Fruit fly (Drosophila melanogaster) whole organism, embryonic: ENCODE data around the gene Vav.

ENCODE experiments used
- CG10979 ChIP-seq: fragments of 200-800 bp; sonication (Bioruptor generic); optimal IDR thresholded peaks from 2 replicates; lab custom pipeline; 2018; ENCODE audit warnings: missing biosample characterization, mild to moderate bottlenecking, missing genetic modification characterization, moderate library complexity
- CG11504 ChIP-seq: fragments of 200-800 bp; sonication (Bioruptor generic); optimal IDR thresholded peaks from 3 replicates; lab custom pipeline; 2019; ENCODE audit warnings: missing biosample characterization, mild to moderate bottlenecking, missing genetic modification characterization, moderate library complexity
- CG12104 ChIP-seq: fragments of 200-800 bp; sonication (Bioruptor generic); optimal IDR thresholded peaks from 3 replicates; lab custom pipeline; 2016; ENCODE audit warnings: missing biosample characterization, missing genetic modification characterization
- CG12155 ChIP-seq: fragments of 200-800 bp; sonication (Bioruptor generic); optimal IDR thresholded peaks from 3 replicates; lab custom pipeline; 2016; ENCODE audit warnings: missing biosample characterization, missing genetic modification characterization
- CG12236 ChIP-seq: fragments of 200-800 bp; sonication (Bioruptor generic); optimal IDR thresholded peaks from 2 replicates; lab custom pipeline; 2016; ENCODE audit warnings: missing biosample characterization, missing genetic modification characterization
- CG1233 ChIP-seq: fragments of 200-800 bp; sonication (Bioruptor generic); optimal IDR thresholded peaks from 4 replicates; lab custom pipeline; 2018; ENCODE audit warnings: missing biosample characterization, mild to moderate bottlenecking, missing genetic modification characterization
- CG12659 ChIP-seq: fragments of 200-800 bp; sonication (Bioruptor generic); optimal IDR thresholded peaks from 3 replicates; lab custom pipeline; 2017; ENCODE audit warnings: mild to moderate bottlenecking, missing biosample characterization, missing genetic modification reagents, missing genetic modification characterization
- CG13296 ChIP-seq: fragments of 200-800 bp; sonication (Bioruptor generic); optimal IDR thresholded peaks from 3 replicates; lab custom pipeline; 2018; ENCODE audit warnings: missing biosample characterization, mild to moderate bottlenecking, missing genetic modification characterization
- CG15601 ChIP-seq: fragments of 200-800 bp; sonication (Bioruptor generic); optimal IDR thresholded peaks from 3 replicates; lab custom pipeline; 2019; ENCODE audit warnings: missing biosample characterization, mild to moderate bottlenecking, missing genetic modification characterization, moderate library complexity
- CG1603 ChIP-seq: fragments of 200-800 bp; sonication (Bioruptor generic); optimal IDR thresholded peaks from 2 replicates; lab custom pipeline; 2019; ENCODE audit warnings: missing biosample characterization, mild to moderate bottlenecking, missing genetic modification characterization, moderate library complexity
- CG17385 ChIP-seq: fragments of 200-800 bp; sonication (Bioruptor generic); optimal IDR thresholded peaks from 3 replicates; lab custom pipeline; 2018; ENCODE audit warnings: missing biosample characterization, mild to moderate bottlenecking, missing genetic modification characterization
- CG18764 ChIP-seq: fragments of 200-800 bp; sonication (Bioruptor generic); optimal IDR thresholded peaks from 3 replicates; lab custom pipeline; 2016; ENCODE audit warnings: missing biosample characterization, missing genetic modification characterization
- CG2678 ChIP-seq: fragments of 200-800 bp; sonication (Bioruptor generic); optimal IDR thresholded peaks from 3 replicates; lab custom pipeline; 2019; ENCODE audit warnings: missing biosample characterization, mild to moderate bottlenecking, missing genetic modification characterization, moderate library complexity
- CG30020 ChIP-seq: fragments of 200-800 bp; optimal IDR thresholded peaks from 2 replicates; lab custom pipeline; 2019; ENCODE audit warnings: missing biosample characterization, mild to moderate bottlenecking, missing genetic modification characterization, moderate library complexity
- CG30403 ChIP-seq: fragments of 200-800 bp; sonication (Bioruptor generic); optimal IDR thresholded peaks from 3 replicates; lab custom pipeline; 2016; ENCODE audit warnings: missing biosample characterization, missing genetic modification characterization
- CG3281 ChIP-seq: fragments of 200-800 bp; sonication (Bioruptor generic); optimal IDR thresholded peaks from 3 replicates; lab custom pipeline; 2017; ENCODE audit warnings: missing biosample characterization, mild to moderate bottlenecking, missing genetic modification characterization
- CG34422 ChIP-seq: fragments of 200-800 bp; sonication (Bioruptor generic); IDR thresholded peaks from 3 replicates; pipeline ENCODE4 v1.3.6; 2022; ENCODE audit warnings: missing biosample characterization, missing genetic modification characterization
- CG4820 ChIP-seq: fragments of 200-800 bp; sonication (Bioruptor generic); optimal IDR thresholded peaks from 3 replicates; lab custom pipeline; 2016; ENCODE audit warnings: missing biosample characterization, missing genetic modification characterization
- CG6765 ChIP-seq: fragments of 200-800 bp; sonication (Bioruptor generic); optimal IDR thresholded peaks from 3 replicates; lab custom pipeline; 2017; ENCODE audit warnings: missing biosample characterization, mild to moderate bottlenecking, missing genetic modification characterization
- CG7839 ChIP-seq: fragments of 200-800 bp; sonication (Bioruptor generic); optimal IDR thresholded peaks from 3 replicates; lab custom pipeline; 2018; ENCODE audit warnings: missing biosample characterization, mild to moderate bottlenecking, missing genetic modification characterization, moderate library complexity
- CG7928 ChIP-seq: fragments of 200-800 bp; sonication (Bioruptor generic); optimal IDR thresholded peaks from 2 replicates; lab custom pipeline; 2017; ENCODE audit warnings: missing biosample characterization, mild to moderate bottlenecking, missing genetic modification characterization
- CG8290 ChIP-seq, 3 experiments: fragments of 200-800 bp; sonication (Bioruptor generic); optimal IDR thresholded peaks; 2 replicates each; lab custom pipeline; 2016 to 2019; ENCODE audit warnings: missing biosample characterization in 3 of 3, missing genetic modification characterization in 3 of 3, mild to moderate bottlenecking in 2 of 3, moderate library complexity in 1 of 3
- CG9932 ChIP-seq: fragments of 200-800 bp; sonication (Bioruptor generic); IDR thresholded peaks from 2 replicates; pipeline ENCODE4 v1.3.6; 2022; ENCODE audit warnings: missing biosample characterization, missing genetic modification characterization
- Camta ChIP-seq: fragments of 200-800 bp; sonication (Bioruptor generic); optimal IDR thresholded peaks from 2 replicates; lab custom pipeline; 2016; ENCODE audit warnings: missing biosample characterization, missing genetic modification characterization
- Dip3 ChIP-seq: fragments of 200-800 bp; sonication (Bioruptor generic); optimal IDR thresholded peaks from 3 replicates; lab custom pipeline; 2016; ENCODE audit warnings: missing biosample characterization, missing genetic modification characterization
- E2f2 ChIP-seq: fragments of 200-800 bp; sonication (Bioruptor generic); IDR thresholded peaks from 2 replicates; pipeline ENCODE4 v1.3.6; 2022; ENCODE audit warnings: missing biosample characterization, missing genetic modification characterization
- Fer1 ChIP-seq: fragments of 200-800 bp; sonication (Bioruptor generic); optimal IDR thresholded peaks from 2 replicates; lab custom pipeline; 2017; ENCODE audit warnings: missing biosample characterization, mild to moderate bottlenecking, missing genetic modification characterization
- HmgZ ChIP-seq: fragments of 200-800 bp; sonication (Bioruptor generic); optimal IDR thresholded peaks from 2 replicates; lab custom pipeline; 2018; ENCODE audit warnings: missing biosample characterization, mild to moderate bottlenecking, missing genetic modification characterization
- MBD-R2 ChIP-seq: fragments of 200-800 bp; sonication (Bioruptor generic); IDR thresholded peaks from 2 replicates; pipeline ENCODE4 v1.3.6; 2022; ENCODE audit warnings: missing biosample characterization, missing genetic modification characterization
- Max ChIP-seq: fragments of 200-800 bp; sonication (Bioruptor generic); optimal IDR thresholded peaks from 2 replicates; lab custom pipeline; 2016; ENCODE audit warnings: missing biosample characterization, mild to moderate bottlenecking, missing genetic modification characterization
- NfI ChIP-seq: fragments of 200-800 bp; sonication (Bioruptor generic); optimal IDR thresholded peaks from 3 replicates; lab custom pipeline; 2018; ENCODE audit warnings: missing biosample characterization, mild to moderate bottlenecking, missing genetic modification characterization, moderate library complexity
- Six4 ChIP-seq: fragments of 200-800 bp; sonication (Bioruptor generic); optimal IDR thresholded peaks from 2 replicates; lab custom pipeline; 2016; ENCODE audit warnings: missing biosample characterization, missing genetic modification characterization
- Sox100B ChIP-seq: fragments of 200-800 bp; sonication (Bioruptor generic); optimal IDR thresholded peaks from 3 replicates; lab custom pipeline; 2018; ENCODE audit warnings: missing biosample characterization, mild to moderate bottlenecking, missing genetic modification characterization
- Xrp1 ChIP-seq: fragments of 200-800 bp; sonication (Bioruptor generic); IDR thresholded peaks from 2 replicates; pipeline ENCODE4 v1.3.6; 2022; ENCODE audit warnings: missing biosample characterization, missing genetic modification characterization
- cg ChIP-seq: fragments of 200-800 bp; sonication (Bioruptor generic); optimal IDR thresholded peaks from 3 replicates; lab custom pipeline; 2019; ENCODE audit warnings: missing biosample characterization, mild to moderate bottlenecking, missing genetic modification characterization, moderate library complexity
- ci ChIP-seq: fragments of 200-800 bp; sonication (Bioruptor generic); IDR thresholded peaks from 3 replicates; pipeline ENCODE4 v1.3.6; 2022; ENCODE audit warnings: missing biosample characterization, missing genetic modification characterization
- esg ChIP-seq: fragments of 200-800 bp; sonication (Bioruptor generic); conservative IDR thresholded peaks from 2 replicates; pipeline ENCODE4 v1.3.6; 2022; ENCODE audit warnings: missing biosample characterization, missing genetic modification characterization
- fd96Cb ChIP-seq: fragments of 200-800 bp; sonication (Bioruptor generic); optimal IDR thresholded peaks from 2 replicates; lab custom pipeline; 2018; ENCODE audit warnings: missing biosample characterization, mild to moderate bottlenecking, missing genetic modification characterization, moderate library complexity
- gem ChIP-seq: fragments of 200-800 bp; sonication (Bioruptor generic); optimal IDR thresholded peaks from 2 replicates; lab custom pipeline; 2019; ENCODE audit warnings: missing biosample characterization, mild to moderate bottlenecking, missing genetic modification characterization, moderate library complexity
- grau ChIP-seq: fragments of 200-800 bp; optimal IDR thresholded peaks from 3 replicates; lab custom pipeline; 2019; ENCODE audit warnings: missing biosample characterization, mild to moderate bottlenecking, missing genetic modification characterization, moderate library complexity
- klu ChIP-seq: fragments of 200-800 bp; sonication (Bioruptor generic); IDR thresholded peaks from 2 replicates; pipeline ENCODE4 v1.3.6; 2022; ENCODE audit warnings: missing biosample characterization, missing genetic modification characterization
- lab ChIP-seq: fragments of 200-800 bp; sonication (Bioruptor generic); optimal IDR thresholded peaks from 3 replicates; lab custom pipeline; 2017; ENCODE audit warnings: missing biosample characterization, missing genetic modification characterization, mild to moderate bottlenecking, moderate library complexity, missing genetic modification reagents
- lmd ChIP-seq: fragments of 200-800 bp; sonication (Bioruptor generic); IDR thresholded peaks from 2 replicates; pipeline ENCODE4 v1.3.6; 2022; ENCODE audit warnings: missing biosample characterization, missing genetic modification characterization
- row ChIP-seq: fragments of 200-800 bp; sonication (Bioruptor generic); IDR thresholded peaks from 3 replicates; pipeline ENCODE4 v1.3.6; 2022; ENCODE audit warnings: missing biosample characterization, missing genetic modification characterization
- sens ChIP-seq: fragments of 200-800 bp; sonication (Bioruptor generic); peaks from one replicate; lab custom pipeline; 2016; ENCODE audit warnings: missing biosample characterization, missing genetic modification characterization
- slbo ChIP-seq: fragments of 200-800 bp; sonication (Bioruptor generic); IDR thresholded peaks from 2 replicates; pipeline ENCODE4 v1.3.6; 2022; ENCODE audit warnings: missing biosample characterization, missing genetic modification characterization
- sob ChIP-seq: fragments of 200-800 bp; sonication (Bioruptor generic); IDR thresholded peaks from 2 replicates; pipeline ENCODE4 v1.3.6; 2022; ENCODE audit warnings: missing biosample characterization, missing genetic modification characterization
- stwl ChIP-seq: fragments of 200-800 bp; sonication (Bioruptor generic); optimal IDR thresholded peaks from 3 replicates; lab custom pipeline; 2018; ENCODE audit warnings: missing biosample characterization, mild to moderate bottlenecking, missing genetic modification characterization, moderate library complexity
- tap ChIP-seq: fragments of 200-800 bp; optimal IDR thresholded peaks from 3 replicates; lab custom pipeline; 2019; ENCODE audit warnings: missing biosample characterization, mild to moderate bottlenecking, missing genetic modification characterization, moderate library complexity
- trem ChIP-seq: fragments of 200-800 bp; optimal IDR thresholded peaks from 3 replicates; lab custom pipeline; 2019; ENCODE audit warnings: missing biosample characterization, mild to moderate bottlenecking, missing genetic modification characterization, moderate library complexity

Gene Vav

DNA sequence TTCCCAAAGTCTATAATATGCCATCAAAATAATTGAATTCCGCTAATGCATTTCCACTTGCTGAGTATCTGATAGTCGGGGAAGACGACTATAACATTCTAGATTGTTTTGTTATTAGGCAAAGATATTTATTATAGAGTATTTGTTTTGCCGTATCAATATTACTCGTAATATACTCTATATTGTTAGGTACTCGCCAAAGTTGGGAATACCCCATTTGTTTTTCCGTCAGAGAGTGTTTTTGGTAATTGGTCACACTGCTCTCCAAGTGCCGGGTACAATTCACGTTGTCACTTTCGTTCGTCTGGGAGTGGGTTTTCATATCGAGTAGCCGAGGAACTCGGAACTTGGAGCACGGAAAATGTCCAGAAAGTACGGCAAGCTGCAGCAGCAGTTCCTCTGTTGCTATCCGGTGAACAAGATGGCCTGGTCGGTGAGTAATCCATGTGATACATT is 18.2 kb upstream of the Vav start, which contains the start of gene CG7889:
Gene CG7889, plus strand, starts transcription at position 253 of the 456 bp plus-strand sequence.
- TF ChIP-seq Six4 (GFP tag; lab: Kevin White, UChicago) (no peak), sob (GFP tag; lab: Robert Waterston, UW) (peak; percentile 34; the same call in 1 of the 2 replicates), ci (GFP tag; lab: Robert Waterston, UW) (peak; percentile 46; the same call in 1 of the 3 replicates), cg (GFP tag; lab: Kevin White, UChicago) (no peak), CG1233 (GFP tag; lab: Kevin White, UChicago) (peak; percentile 22), grau (tag; lab: Kevin White, UChicago) (peak; percentile 18), CG6765 (GFP tag; lab: Kevin White, UChicago) (peak; percentile 9), HmgZ (tag; lab: Kevin White, UChicago) (peak; percentile 12), Fer1 (GFP tag; lab: Kevin White, UChicago) (peak; percentile 25), CG7928 (GFP tag; lab: Kevin White, UChicago) (no peak), CG18764 (GFP tag; lab: Kevin White, UChicago) (no peak), sens (GFP tag; lab: Kevin White, UChicago) (peak; percentile 86), CG3281 (GFP tag; lab: Kevin White, UChicago) (peak; percentile 26), CG17385 (GFP tag; lab: Kevin White, UChicago) (no peak), CG30403 (GFP tag; lab: Kevin White, UChicago) (peak; percentile 6), CG12236 (GFP tag; lab: Kevin White, UChicago) (no peak), CG7839 (tag; lab: Kevin White, UChicago) (peak; percentile 34), row (GFP tag; lab: Robert Waterston, UW) (peak; percentile 81), Camta (GFP tag; lab: Kevin White, UChicago) (peak; percentile 31), slbo (GFP tag; lab: Robert Waterston, UW) (peak; percentile 53; the same call in 1 of the 2 replicates), klu (peak; percentile 6; the same call in 1 of the 2 replicates), lab (GFP tag; lab: Kevin White, UChicago) (peak; percentile 3), E2f2 (GFP tag; lab: Robert Waterston, UW) (no peak; the same call in 1 of the 2 replicates), Max (peak; percentile 39), CG12155 (peak; percentile 47), stwl (peak; percentile 15), Sox100B (GFP tag; lab: Kevin White, UChicago) (peak; percentile 34), CG1603 (tag; lab: Kevin White, UChicago) (peak; percentile 64), CG15601 (tag; lab: Kevin White, UChicago) (peak; percentile 39), fd96Cb (peak; percentile 11), CG13296 (GFP tag; lab: Kevin White, UChicago) (peak; percentile 24), MBD-R2 (GFP tag; lab: Robert Waterston, UW) (peak; percentile 73), tap (tag; lab: Kevin White, UChicago) (peak; percentile 9), trem (tag; lab: Kevin White, UChicago) (peak; percentile 7), CG12104 (GFP tag; lab: Kevin White, UChicago) (peak; percentile 4), lmd (GFP tag; lab: Robert Waterston, UW) (peak; percentile 17; the same call in 1 of the 2 replicates), CG2678 (tag; lab: Kevin White, UChicago) (peak; percentile 61), CG11504 (tag; lab: Kevin White, UChicago) (peak; percentile 50), CG10979 (tag; lab: Kevin White, UChicago) (peak; percentile 10), gem (tag; lab: Kevin White, UChicago) (peak; percentile 17), CG30020 (tag; lab: Kevin White, UChicago) (peak; percentile 39), NfI (GFP tag; lab: Kevin White, UChicago) (no peak), CG12659 (GFP tag; lab: Kevin White, UChicago) (peak; percentile 2), CG8290 (GFP tag; optimal IDR thresholded peaks at IDR 0.05; lab: Kevin White, UChicago) (peak; percentile 36), CG8290 (tag; optimal IDR thresholded peaks at IDR 0.05; lab: Kevin White, UChicago) (peak in 1 of 2 experiments; percentile 76), CG9932 (GFP tag; lab: Robert Waterston, UW) (peak; percentile 28; the same call in 1 of the 2 replicates), Dip3 (GFP tag; lab: Kevin White, UChicago) (peak; percentile 33), CG34422 (GFP tag; lab: Robert Waterston, UW) (peak; percentile 31; the same call in 1 of the 3 replicates), esg (no peak), Xrp1 (GFP tag; lab: Robert Waterston, UW) (peak; percentile 26; the same call in 1 of the 2 replicates), CG4820 (GFP tag; lab: Kevin White, UChicago) (peak; percentile 27)
